Worm (Caenorhabditis elegans) whole organism, dauer: ENCODE data around the gene C03H12.1.

Experiments used
- unc-62 ChIP-seq: sonication (generic microtip); optimal IDR thresholded peaks from 2 replicates; lab custom pipeline; 2017; ENCODE audit warnings: missing biosample characterization, missing genetic modification reagents, missing genetic modification characterization

Gene C03H12.1

ce11 chrX:15681393-15681792, 7.9 kb upstream of the C03H12.1 start, which contains the start of gene gpn-1:
Gene gpn-1 (plus strand): TSS chrX:15681693.
- TF ChIP-seq unc-62 = no peak

DNA sequence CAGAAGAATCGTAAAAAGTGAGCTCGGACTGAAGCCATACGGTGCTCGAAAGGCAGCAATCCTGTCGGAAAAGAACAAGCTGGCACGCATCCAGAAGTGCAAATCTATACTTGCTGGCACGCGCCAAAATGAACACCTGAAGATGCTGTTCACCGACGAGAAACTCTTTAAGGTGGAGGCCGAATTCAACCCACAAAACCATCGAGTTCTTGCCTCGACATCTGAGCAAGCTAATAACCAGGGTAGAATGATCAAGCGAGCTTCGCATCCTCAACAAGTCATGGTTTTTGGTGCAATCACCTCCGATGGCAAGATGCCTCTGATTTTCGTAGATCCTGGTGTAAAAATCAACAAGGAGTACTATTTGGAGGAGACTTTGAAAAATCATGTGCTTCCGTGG, 4.2 kb downstream of the C03H12.1 start:
- TF ChIP-seq unc-62 = no peak

- no peak for TF ChIP-seq unc-62
Observed at ce11 chrX:15696400-15696799, 7.2 kb downstream of the C03H12.1 start, which contains the start of gene ZK662.2. Gene ZK662.2 (plus strand): TSS chrX:15696700.

DNA sequence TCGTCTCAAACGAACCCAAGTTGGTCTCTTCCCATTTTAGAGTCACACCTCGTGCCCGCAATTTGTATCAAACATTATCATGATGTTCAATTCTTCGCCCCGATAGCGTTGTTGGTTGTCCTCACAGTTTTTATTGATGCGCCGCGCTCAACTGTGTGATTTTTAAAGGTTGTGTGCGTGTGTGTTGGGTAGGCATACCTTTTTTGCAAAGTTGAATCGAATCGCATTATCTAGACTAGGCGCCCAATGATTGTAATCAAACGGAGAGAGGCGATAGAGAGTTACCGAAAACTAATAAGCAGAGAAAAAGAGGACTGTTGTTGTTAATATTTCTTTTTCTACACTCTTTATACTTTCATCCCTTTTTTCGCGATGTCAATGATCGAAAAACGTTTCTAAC, 11.0 kb downstream of the C03H12.1 start:
- no peak for TF ChIP-seq unc-62

DNA sequence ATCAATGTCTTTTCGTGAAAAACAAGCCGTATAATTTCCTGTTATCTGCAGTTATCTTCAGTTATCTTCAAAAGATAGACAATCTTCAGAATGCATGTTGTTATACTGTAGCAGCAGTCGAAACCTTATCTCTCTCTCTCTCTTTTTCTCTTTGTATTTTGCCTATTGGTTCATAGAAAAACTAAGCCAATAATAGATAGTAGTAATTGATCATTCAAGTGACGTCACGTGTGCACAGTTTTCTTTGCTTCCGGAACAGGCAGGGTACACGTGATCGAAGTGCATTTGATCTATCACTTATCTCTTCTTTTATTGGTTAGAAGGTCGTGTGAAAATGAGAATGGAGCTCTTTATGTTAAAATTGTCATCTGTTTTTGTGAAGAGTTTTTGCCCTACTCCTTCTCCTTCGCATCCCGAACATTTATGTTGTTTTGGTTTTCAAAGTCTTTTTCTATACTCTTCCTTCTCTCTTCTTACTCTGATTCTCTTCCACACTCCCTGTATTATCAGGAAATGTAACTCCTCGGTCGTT, 15.4 kb downstream of the C03H12.1 start:
- no peak for TF ChIP-seq unc-62

DNA sequence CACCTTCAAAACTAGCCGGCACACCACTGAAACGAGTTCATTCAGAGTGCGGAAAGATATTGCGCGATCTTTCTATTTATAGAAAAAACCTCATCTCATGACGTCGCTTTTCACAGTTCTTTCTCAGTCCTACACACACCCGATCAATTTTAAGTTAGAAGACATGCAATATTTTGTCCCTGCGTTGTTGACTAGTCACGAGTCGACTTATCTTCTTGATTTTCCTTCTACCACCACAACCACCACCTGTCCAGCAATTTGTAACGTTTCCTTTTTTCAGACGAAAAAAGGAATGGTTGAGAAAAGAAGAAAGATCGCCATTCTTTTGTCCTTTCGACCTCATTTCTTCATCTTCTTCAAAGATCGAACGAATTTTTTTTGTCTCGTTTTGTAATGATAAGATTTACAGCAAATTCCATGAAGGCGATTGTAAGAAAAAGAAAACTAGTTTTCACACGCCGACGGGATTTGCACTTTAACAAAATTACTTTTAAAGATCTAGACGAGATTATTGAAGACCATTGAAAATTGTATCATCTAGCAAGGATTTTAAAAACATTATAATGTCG, 16.9 kb downstream of the C03H12.1 start:
- TF ChIP-seq unc-62 = no peak

- no peak for TF ChIP-seq unc-62
Observed at ce11 chrX:15707366-15707892, 18.2 kb downstream of the C03H12.1 start.

ce11 chrX:15707913-15708312, 18.7 kb downstream of the C03H12.1 start, which contains the start of gene nhr-48:
Gene nhr-48 (plus strand): TSS chrX:15708213.
- TF ChIP-seq unc-62 = no peak

DNA sequence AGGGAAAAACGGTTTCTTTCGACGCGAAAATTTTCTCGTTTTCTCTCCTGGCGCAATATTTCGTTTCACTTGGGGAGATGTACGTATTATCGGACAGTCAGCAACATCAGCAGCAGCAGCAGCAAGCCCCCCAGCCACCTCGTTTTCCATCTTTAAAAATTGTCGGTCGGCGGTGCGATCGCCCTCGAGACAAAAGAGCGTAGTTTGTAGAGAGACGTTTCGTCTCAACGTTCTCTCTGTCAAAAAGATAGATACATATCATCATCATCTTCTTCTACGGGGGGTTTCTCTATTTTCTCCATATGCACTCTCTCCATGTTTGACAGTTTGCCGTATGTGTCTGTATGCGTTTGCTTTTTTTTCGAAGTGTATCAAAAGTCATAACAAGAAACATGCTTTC, 20.3 kb downstream of the C03H12.1 start:
- TF ChIP-seq unc-62 = no peak

ce11 chrX:15713189-15713588, 23.9 kb downstream of the C03H12.1 start:
- no peak for TF ChIP-seq unc-62

ce11 chrX:15716971-15717370, 27.7 kb downstream of the C03H12.1 start:
- TF ChIP-seq unc-62 = no peak

DNA sequence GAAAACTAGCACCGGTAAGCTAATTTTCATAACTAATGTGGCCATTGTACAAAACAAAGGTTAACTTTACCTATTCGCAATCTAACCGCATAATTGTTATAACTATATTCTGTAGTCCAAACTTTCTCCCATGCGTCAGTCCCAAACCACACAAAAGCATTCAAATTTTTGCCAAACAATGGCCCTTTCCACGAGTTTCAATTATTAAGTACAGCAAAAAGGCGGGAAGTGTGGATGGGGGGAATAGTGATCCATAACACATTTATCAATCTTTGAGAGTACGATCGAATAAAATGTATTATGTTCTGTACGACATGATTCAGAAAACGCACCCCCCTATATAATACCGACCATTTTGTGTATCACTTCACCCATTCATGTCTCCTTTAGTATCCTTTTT, 29.1 kb downstream of the C03H12.1 start, which contains the start of gene ZK662.6:
TSS of gene ZK662.6 (plus strand) at position 301 of the 400 bp plus-strand sequence.
- no peak for TF ChIP-seq unc-62

- TF ChIP-seq unc-62 = no peak
Observed at ce11 chrX:15721346-15721745, 32.1 kb downstream of the C03H12.1 start, which contains the start of gene ZK662.5. Gene ZK662.5 (plus strand): TSS chrX:15721646.

DNA sequence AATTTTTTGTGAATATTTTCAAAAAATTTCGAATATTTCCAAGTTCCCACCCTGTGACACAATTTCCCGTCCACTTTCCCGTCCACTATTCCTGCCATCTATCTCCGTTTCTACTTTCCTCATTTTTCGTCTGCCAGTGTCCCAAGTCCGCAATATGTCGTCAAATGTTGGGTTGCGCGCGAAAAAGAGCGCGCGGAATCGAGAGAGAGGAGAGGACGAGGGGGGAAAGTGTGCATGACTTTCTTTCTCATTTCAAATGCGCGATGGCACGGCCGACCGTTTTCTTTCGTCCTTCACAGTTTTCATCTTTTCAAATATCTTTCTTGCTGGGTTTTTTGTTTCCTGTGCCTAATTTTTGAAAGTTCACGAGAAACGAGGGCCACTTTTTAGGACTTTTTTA, 35.7 kb downstream of the C03H12.1 start:
- no peak for TF ChIP-seq unc-62

DNA sequence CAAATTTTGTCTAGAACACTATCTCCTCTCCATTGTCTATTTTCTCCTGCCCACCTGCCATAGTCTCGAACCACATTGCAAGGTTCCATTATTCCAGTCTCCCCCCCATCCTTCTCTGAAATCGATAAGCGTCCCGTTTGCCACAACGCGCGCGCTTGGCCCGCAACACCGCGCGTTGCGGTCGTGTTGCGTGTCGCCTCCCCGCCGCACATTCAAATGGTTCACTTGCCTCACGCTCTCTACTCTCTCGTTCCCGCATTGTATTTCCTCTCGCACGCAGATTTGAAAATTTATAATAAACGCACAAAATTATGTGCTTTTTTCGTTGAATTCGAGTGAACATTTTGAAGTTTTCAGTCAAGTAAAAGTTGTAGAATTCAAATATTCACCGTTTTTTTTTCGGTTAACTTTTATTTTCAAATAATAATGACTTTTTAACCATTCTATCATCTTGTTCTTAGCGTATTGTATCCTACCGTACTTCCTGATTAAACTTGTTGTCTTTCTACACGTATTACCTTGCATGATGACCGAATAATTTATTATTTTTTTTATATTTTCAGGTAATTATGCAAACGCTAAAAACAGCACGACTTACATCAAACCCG, 36.4 kb downstream of the C03H12.1 start, which contains the start of gene lin-15B:
TSS of gene lin-15B (plus strand) at position 558 of the 608 bp plus-strand sequence.
- no peak for TF ChIP-seq unc-62

- TF ChIP-seq unc-62 = no peak
Observed at ce11 chrX:15730342-15730741, 41.1 kb downstream of the C03H12.1 start.

- no peak for TF ChIP-seq unc-62
Observed at ce11 chrX:15731668-15732067, 42.4 kb downstream of the C03H12.1 start, which contains the start of gene lin-15A. Gene lin-15A (plus strand): TSS chrX:15731968.

ce11 chrX:15736419-15736818, 47.2 kb downstream of the C03H12.1 start:
- no peak for TF ChIP-seq unc-62
